Fruit fly (Drosophila melanogaster) whole organism, embryonic: ENCODE measurements around the gene CG12075.

Source experiments
- Abd-B ChIP-seq: fragments of 200-800 bp; sonication (Bioruptor generic); optimal IDR thresholded peaks from 2 replicates; lab custom pipeline; 2018; ENCODE audit warnings: missing biosample characterization, mild to moderate bottlenecking, missing genetic modification characterization, moderate library complexity
- Atf3 ChIP-seq: fragments of 200-800 bp; sonication (Bioruptor generic); optimal IDR thresholded peaks from 3 replicates; lab custom pipeline; 2016; ENCODE audit warnings: missing biosample characterization, missing genetic modification characterization
- Bgb ChIP-seq: fragments of 200-800 bp; sonication (Bioruptor generic); IDR thresholded peaks from 2 replicates; pipeline ENCODE4 v1.3.6; 2022; ENCODE audit warnings: missing biosample characterization, missing genetic modification characterization; ENCODE audit not compliant: partially characterized antibody
- CG10565 ChIP-seq: fragments of 200-800 bp; sonication (Bioruptor generic); optimal IDR thresholded peaks from 3 replicates; lab custom pipeline; 2016; ENCODE audit warnings: missing biosample characterization, mild to moderate bottlenecking, missing genetic modification characterization
- CG10654 ChIP-seq: fragments of 200-800 bp; sonication (Bioruptor generic); optimal IDR thresholded peaks from 2 replicates; lab custom pipeline; 2016; ENCODE audit warnings: missing biosample characterization, missing genetic modification characterization
- CG11456 ChIP-seq: fragments of 200-800 bp; sonication (Bioruptor generic); IDR thresholded peaks from 3 replicates; pipeline ENCODE4 v1.3.6; 2022; ENCODE audit warnings: missing biosample characterization, missing genetic modification characterization
- CG12071 ChIP-seq: fragments of 200-800 bp; sonication (Bioruptor generic); optimal IDR thresholded peaks from 3 replicates; lab custom pipeline; 2018; ENCODE audit warnings: missing biosample characterization, mild to moderate bottlenecking, missing genetic modification characterization
- CG13775 ChIP-seq: fragments of 200-800 bp; sonication (Bioruptor generic); optimal IDR thresholded peaks from 3 replicates; lab custom pipeline; 2017; ENCODE audit warnings: missing biosample characterization, mild to moderate bottlenecking, missing genetic modification characterization
- CG16815 ChIP-seq: fragments of 200-800 bp; sonication (Bioruptor generic); optimal IDR thresholded peaks from 3 replicates; lab custom pipeline; 2017; ENCODE audit warnings: missing biosample characterization, mild to moderate bottlenecking, missing genetic modification characterization
- CG17328 ChIP-seq: fragments of 200-800 bp; sonication (Bioruptor generic); IDR thresholded peaks from 2 replicates; pipeline ENCODE4 v1.3.6; 2022; ENCODE audit warnings: missing biosample characterization, missing genetic modification characterization
- CG18476 ChIP-seq: fragments of 200-800 bp; sonication (Bioruptor generic); optimal IDR thresholded peaks from 2 replicates; lab custom pipeline; 2016; ENCODE audit warnings: missing biosample characterization, mild to moderate bottlenecking, missing genetic modification characterization
- CG31224 ChIP-seq: fragments of 200-800 bp; sonication (Bioruptor generic); IDR thresholded peaks from 2 replicates; pipeline ENCODE4 v1.3.6; 2022; ENCODE audit warnings: missing biosample characterization, missing genetic modification characterization
- CG34224 ChIP-seq: fragments of 200-800 bp; sonication (Bioruptor generic); IDR thresholded peaks from 3 replicates; pipeline ENCODE4 v1.3.6; 2022; ENCODE audit warnings: missing biosample characterization, missing genetic modification characterization; ENCODE audit not compliant: partially characterized antibody
- CG4617 ChIP-seq: fragments of 200-800 bp; sonication (Bioruptor generic); optimal IDR thresholded peaks from 3 replicates; lab custom pipeline; 2016; ENCODE audit warnings: missing biosample characterization, missing genetic modification characterization, borderline replicate concordance
- CG4730 ChIP-seq: fragments of 200-800 bp; sonication (Bioruptor generic); IDR thresholded peaks from 2 replicates; pipeline ENCODE4 v1.3.6; 2022; ENCODE audit warnings: missing biosample characterization, missing genetic modification characterization
- CG6813 ChIP-seq: fragments of 200-800 bp; sonication (Bioruptor generic); optimal IDR thresholded peaks from 2 replicates; lab custom pipeline; 2017; ENCODE audit warnings: missing biosample characterization, missing genetic modification characterization, mild to moderate bottlenecking, moderate library complexity, missing genetic modification reagents
- CG7987 ChIP-seq: fragments of 200-800 bp; sonication (Bioruptor generic); optimal IDR thresholded peaks from 2 replicates; lab custom pipeline; 2018; ENCODE audit warnings: missing biosample characterization, mild to moderate bottlenecking, missing genetic modification characterization, moderate library complexity
- Dll ChIP-seq: fragments of 200-800 bp; sonication (Bioruptor generic); IDR thresholded peaks from 4 replicates; pipeline ENCODE4 v1.3.6; 2022; ENCODE audit warnings: missing biosample characterization, missing genetic modification characterization; ENCODE audit not compliant: partially characterized antibody
- E2f1 ChIP-seq: fragments of 200-800 bp; sonication (Bioruptor generic); IDR thresholded peaks from 2 replicates; pipeline ENCODE4 v1.3.6; 2022; ENCODE audit warnings: missing biosample characterization, missing genetic modification characterization
- HLH4C ChIP-seq: fragments of 200-800 bp; sonication (Bioruptor generic); IDR thresholded peaks from 3 replicates; pipeline ENCODE4 v1.3.6; 2022; ENCODE audit warnings: missing biosample characterization, missing genetic modification characterization; ENCODE audit not compliant: partially characterized antibody
- Hmr ChIP-seq: fragments of 200-800 bp; sonication (Bioruptor generic); optimal IDR thresholded peaks from 3 replicates; lab custom pipeline; 2017; ENCODE audit warnings: mild to moderate bottlenecking, missing biosample characterization, missing genetic modification reagents, missing genetic modification characterization
- Lim3 ChIP-seq: fragments of 200-800 bp; sonication (Bioruptor generic); IDR thresholded peaks from 2 replicates; pipeline ENCODE4 v1.3.6; 2022; ENCODE audit warnings: missing biosample characterization, missing genetic modification characterization
- Med ChIP-seq: fragments of 200-800 bp; sonication (Bioruptor generic); peaks from one replicate; lab custom pipeline; 2016; ENCODE audit warnings: missing biosample characterization, missing genetic modification characterization, mild to moderate bottlenecking, inconsistent platforms, moderate library complexity
- Meics ChIP-seq: fragments of 200-800 bp; sonication (Bioruptor generic); optimal IDR thresholded peaks from 2 replicates; lab custom pipeline; 2017; ENCODE audit warnings: missing biosample characterization, mild to moderate bottlenecking, missing genetic modification characterization
- Mes4 ChIP-seq: fragments of 200-800 bp; sonication (Bioruptor generic); optimal IDR thresholded peaks from 2 replicates; lab custom pipeline; 2016; ENCODE audit warnings: missing biosample characterization, missing genetic modification characterization
- Spps ChIP-seq: fragments of 200-800 bp; sonication (Bioruptor generic); optimal IDR thresholded peaks from 2 replicates; lab custom pipeline; 2018; ENCODE audit warnings: missing biosample characterization, mild to moderate bottlenecking, missing genetic modification characterization
- TFAM ChIP-seq: fragments of 200-800 bp; sonication (Bioruptor generic); optimal IDR thresholded peaks from 2 replicates; lab custom pipeline; 2017; ENCODE audit warnings: missing biosample characterization, missing genetic modification characterization, inconsistent platforms
- Xrp1 ChIP-seq: fragments of 200-800 bp; sonication (Bioruptor generic); IDR thresholded peaks from 2 replicates; pipeline ENCODE4 v1.3.6; 2022; ENCODE audit warnings: missing biosample characterization, missing genetic modification characterization
- YL-1 ChIP-seq: fragments of 200-800 bp; sonication (Bioruptor generic); optimal IDR thresholded peaks from 3 replicates; lab custom pipeline; 2017; ENCODE audit warnings: missing biosample characterization, mild to moderate bottlenecking, missing genetic modification characterization
- bigmax ChIP-seq: fragments of 200-800 bp; sonication (Bioruptor generic); optimal IDR thresholded peaks from 2 replicates; lab custom pipeline; 2018; ENCODE audit warnings: missing biosample characterization, mild to moderate bottlenecking, missing genetic modification characterization
- ci ChIP-seq: fragments of 200-800 bp; sonication (Bioruptor generic); IDR thresholded peaks from 3 replicates; pipeline ENCODE4 v1.3.6; 2022; ENCODE audit warnings: missing biosample characterization, missing genetic modification characterization
- eyg ChIP-seq: fragments of 200-800 bp; sonication (Bioruptor generic); optimal IDR thresholded peaks from 3 replicates; lab custom pipeline; 2016; ENCODE audit warnings: missing biosample characterization, missing genetic modification characterization
- h ChIP-seq: fragments of >200 bp; optimal IDR thresholded peaks from 2 replicates; lab custom pipeline; 2017
- jigr1 ChIP-seq: fragments of 200-800 bp; sonication (Bioruptor generic); IDR thresholded peaks from 3 replicates; pipeline ENCODE4 v1.3.6; 2022; ENCODE audit warnings: missing biosample characterization, missing genetic modification characterization
- kah ChIP-seq: fragments of 200-800 bp; sonication (Bioruptor generic); optimal IDR thresholded peaks from 2 replicates; lab custom pipeline; 2018; ENCODE audit warnings: missing biosample characterization, mild to moderate bottlenecking, missing genetic modification characterization
- ken ChIP-seq: fragments of 200-800 bp; sonication (Bioruptor generic); IDR thresholded peaks from 3 replicates; pipeline ENCODE4 v1.3.6; 2022; ENCODE audit warnings: missing biosample characterization, missing genetic modification characterization
- lmd ChIP-seq: fragments of 200-800 bp; sonication (Bioruptor generic); IDR thresholded peaks from 2 replicates; pipeline ENCODE4 v1.3.6; 2022; ENCODE audit warnings: missing biosample characterization, missing genetic modification characterization
- mam ChIP-seq: fragments of 200-800 bp; sonication (Bioruptor generic); optimal IDR thresholded peaks from 3 replicates; lab custom pipeline; 2016; ENCODE audit warnings: missing biosample characterization, missing genetic modification characterization
- phol ChIP-seq: fragments of 200-800 bp; sonication (Bioruptor generic); optimal IDR thresholded peaks from 3 replicates; lab custom pipeline; 2018; ENCODE audit warnings: missing biosample characterization, mild to moderate bottlenecking, missing genetic modification characterization, moderate library complexity
- pros ChIP-seq: fragments of 200-800 bp; sonication (Bioruptor generic); optimal IDR thresholded peaks from 3 replicates; lab custom pipeline; 2019; ENCODE audit warnings: missing biosample characterization, mild to moderate bottlenecking, missing genetic modification characterization, moderate library complexity
- ranshi ChIP-seq: fragments of 200-800 bp; sonication (Bioruptor generic); IDR thresholded peaks from 2 replicates; pipeline ENCODE4 v1.3.6; 2022; ENCODE audit warnings: missing biosample characterization, missing genetic modification characterization
- sc ChIP-seq, 3 experiments: fragments of >200 bp in 2 of 3; fragments of 200-800 bp in 1 of 3; sonication (Bioruptor generic) in 1 of 3; optimal IDR thresholded peaks; 2 replicates in 2 of 3; 3 replicates in 1 of 3; lab custom pipeline; 2017; ENCODE audit warnings: mild to moderate bottlenecking in 1 of 3, missing biosample characterization in 1 of 3, missing genetic modification characterization in 1 of 3, missing genetic modification reagents in 1 of 3
- scrt ChIP-seq: fragments of 200-800 bp; sonication (Bioruptor generic); optimal IDR thresholded peaks from 2 replicates; lab custom pipeline; 2018; ENCODE audit warnings: missing biosample characterization, mild to moderate bottlenecking, missing genetic modification characterization, moderate library complexity
- sens ChIP-seq: fragments of 200-800 bp; sonication (Bioruptor generic); peaks from one replicate; lab custom pipeline; 2016; ENCODE audit warnings: missing biosample characterization, missing genetic modification characterization
- seq ChIP-seq: fragments of 200-800 bp; sonication (Bioruptor generic); IDR thresholded peaks from 2 replicates; pipeline ENCODE4 v1.3.6; 2022; ENCODE audit warnings: missing biosample characterization, missing genetic modification characterization
- ssp ChIP-seq: fragments of 200-800 bp; sonication (Bioruptor generic); IDR thresholded peaks from 2 replicates; pipeline ENCODE4 v1.3.6; 2022; ENCODE audit warnings: missing biosample characterization, missing genetic modification characterization
- stc ChIP-seq: fragments of 200-800 bp; sonication (Bioruptor generic); IDR thresholded peaks from 2 replicates; pipeline ENCODE4 v1.3.6; 2022; ENCODE audit warnings: missing biosample characterization, missing genetic modification characterization
- unc-4 ChIP-seq: fragments of 200-800 bp; sonication (Bioruptor generic); IDR thresholded peaks from 2 replicates; pipeline ENCODE4 v1.3.6; 2022; ENCODE audit warnings: missing biosample characterization, missing genetic modification characterization; ENCODE audit not compliant: partially characterized antibody
- zf30C ChIP-seq: fragments of 200-800 bp; sonication (Bioruptor generic); optimal IDR thresholded peaks from 3 replicates; lab custom pipeline; 2018; ENCODE audit warnings: missing biosample characterization, mild to moderate bottlenecking, missing genetic modification characterization

CG12075 gene

dm6 chrX:8906805-8907546 is 68.9 kb downstream of the CG12075 start, which contains the start of gene rdgA (continued):
- TF ChIP-seq kah (GFP tag; lab: Kevin White, UChicago) (no peak), ssp (GFP tag; lab: Robert Waterston, UW) (peak; percentile 21; the same call in 1 of the 2 replicates), CG16815 (GFP tag; lab: Kevin White, UChicago) (no peak), CG7987 (GFP tag; lab: Kevin White, UChicago) (no peak), lmd (GFP tag; lab: Robert Waterston, UW) (peak; percentile 46; the same call in 1 of the 2 replicates), scrt (GFP tag; lab: Kevin White, UChicago) (no peak), CG18476 (no peak), HLH4C (GFP tag; lab: Robert Waterston, UW) (peak; percentile 32; the same call in 1 of the 3 replicates), zf30C (GFP tag; lab: Kevin White, UChicago) (no peak), sens (GFP tag; lab: Kevin White, UChicago) (peak; percentile 64), ken (GFP tag; lab: Robert Waterston, UW) (peak; percentile 45; the same call in 1 of the 3 replicates), TFAM (no peak), jigr1 (GFP tag; lab: Robert Waterston, UW) (no peak), sc (optimal IDR thresholded peaks at IDR 0.05; lab: Kevin White, UChicago) (no peak), sc (GFP tag; optimal IDR thresholded peaks at IDR 0.05; lab: Kevin White, UChicago) (no peak), CG11456 (no peak; the same call in 2 of the 3 replicates), seq (GFP tag; lab: Robert Waterston, UW) (no peak), Xrp1 (peak; percentile 34; the same call in 1 of the 2 replicates), mam (GFP tag; lab: Kevin White, UChicago) (peak; percentile 44), Atf3 (GFP tag; lab: Kevin White, UChicago) (no peak), YL-1 (no peak), bigmax (no peak), CG13775 (GFP tag; lab: Kevin White, UChicago) (no peak), CG17328 (peak; percentile 41; the same call in 1 of the 2 replicates), Med (GFP tag; lab: Kevin White, UChicago) (peak; percentile 80), stc (GFP tag; lab: Robert Waterston, UW) (no peak), Lim3 (no peak), ci (GFP tag; lab: Robert Waterston, UW) (peak; percentile 70; the same call in 2 of the 3 replicates), Meics (GFP tag; lab: Kevin White, UChicago) (no peak), Hmr (peak; percentile 21), h (lab: Kevin White, UChicago) (no peak), phol (peak; percentile 9), CG34224 (GFP tag; lab: Robert Waterston, UW) (peak; percentile 44; the same call in 2 of the 3 replicates), Abd-B (GFP tag; lab: Kevin White, UChicago) (no peak), eyg (GFP tag; lab: Kevin White, UChicago) (no peak), ranshi (GFP tag; lab: Robert Waterston, UW) (peak; percentile 48; the same call in 1 of the 2 replicates), Mes4 (GFP tag; lab: Kevin White, UChicago) (no peak), CG4617 (GFP tag; lab: Kevin White, UChicago) (no peak), CG10565 (GFP tag; lab: Kevin White, UChicago) (no peak), CG10654 (GFP tag; lab: Kevin White, UChicago) (no peak), Spps (tag; lab: Kevin White, UChicago) (no peak), CG4730 (GFP tag; lab: Robert Waterston, UW) (no peak), CG31224 (GFP tag; lab: Robert Waterston, UW) (0 out of 2 replicates have a peak, but pooled peaks have one; percentile 24), pros (GFP tag; lab: Kevin White, UChicago) (no peak), Dll (GFP tag; lab: Robert Waterston, UW) (peak; percentile 35), E2f1 (peak; percentile 45; the same call in 1 of the 2 replicates), unc-4 (GFP tag; lab: Robert Waterston, UW) (peak; percentile 31; the same call in 1 of the 2 replicates), CG12071 (GFP tag; lab: Kevin White, UChicago) (no peak), Bgb (peak; percentile 65), CG6813 (GFP tag; lab: Kevin White, UChicago) (no peak)
